Worm (Caenorhabditis elegans): ENCODE measurements around the gene srx-128.
A peak's percentile ranks its signal among the peaks of the same experiment; 100 is the strongest.

DNA sequence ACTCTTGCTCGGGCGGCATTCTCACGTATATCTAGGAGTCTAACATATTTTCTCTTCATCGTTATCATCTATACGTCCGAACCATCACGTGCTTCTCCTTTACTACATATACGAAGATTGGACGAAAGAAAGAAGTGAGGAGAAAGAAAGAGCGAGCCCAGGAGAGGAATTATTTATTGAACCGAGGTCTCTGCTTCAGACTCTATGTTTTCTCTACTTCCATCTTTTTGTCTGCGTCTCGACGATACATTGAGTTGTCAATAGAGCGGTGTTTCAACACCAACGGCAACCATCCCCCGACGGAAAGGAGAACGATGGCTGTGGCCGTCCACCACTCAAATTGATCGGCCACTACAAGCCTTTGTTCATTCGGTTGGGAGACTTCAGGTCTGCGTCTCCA lies 47.9 kb upstream of the srx-128 start:
- peak; percentile 58 for TF ChIP-seq him-1 (tag; optimal IDR thresholded peaks at IDR 0.05)
- TF ChIP-seq dao-5 (tag; optimal IDR thresholded peaks at IDR 0.05): no peak

Measured in whole organism, L4/young adult.